Worm (Caenorhabditis elegans) whole organism, L4 larva: ENCODE measurements around the gene ddb-1.

Source experiments
- F49E8.2 ChIP-seq: sonication (generic microtip); optimal IDR thresholded peaks from 2 replicates; lab custom pipeline; 2016; ENCODE audit warnings: missing compliant biosample characterization, mild to moderate bottlenecking, missing genetic modification characterization, borderline replicate concordance
- T20F7.1 ChIP-seq: fragments of 200-800 bp; sonication (Bioruptor generic); optimal IDR thresholded peaks from 2 replicates; lab custom pipeline; 2018; ENCODE audit warnings: mild to moderate bottlenecking, missing genetic modification characterization, missing compliant biosample characterization
- T26A8.4 ChIP-seq: fragments of 200-800 bp; sonication (Bioruptor generic); IDR thresholded peaks from 2 replicates; pipeline ENCODE4 v1.3.6; 2022; ENCODE audit warnings: missing genetic modification characterization, missing compliant biosample characterization
- Y75B8A.6 ChIP-seq: fragments of 200-800 bp; sonication (Bioruptor generic); IDR thresholded peaks from 2 replicates; pipeline ENCODE4 v1.3.6; 2022; ENCODE audit warnings: missing genetic modification reagents, missing genetic modification characterization, missing compliant biosample characterization
- aha-1 ChIP-seq: fragments of 150-350 bp; peaks from one replicate; lab custom pipeline; 2014; ENCODE audit warnings: missing biosample characterization, missing genetic modification characterization
- ctbp-1 ChIP-seq: fragments of 200-800 bp; sonication (Bioruptor generic); IDR thresholded peaks from 2 replicates; pipeline ENCODE4 v1.3.6; 2022; ENCODE audit warnings: missing genetic modification reagents, missing genetic modification characterization, missing compliant biosample characterization
- daf-16 ChIP-seq, 3 experiments: sonication (generic microtip); optimal IDR thresholded peaks; 2 replicates each; lab custom pipeline; 2016 to 2017; ENCODE audit warnings: missing genetic modification characterization in 3 of 3, missing genetic modification reagents in 3 of 3, mild to moderate bottlenecking in 2 of 3, missing compliant biosample characterization in 2 of 3, missing biosample characterization in 1 of 3, moderate library complexity in 1 of 3
- daf-8 ChIP-seq: fragments of 200-800 bp; sonication (Bioruptor generic); IDR thresholded peaks from 2 replicates; pipeline ENCODE4 v1.3.6; 2022; ENCODE audit warnings: missing genetic modification characterization, missing compliant biosample characterization
- dmd-9 ChIP-seq: fragments of 200-800 bp; sonication (Bioruptor generic); IDR thresholded peaks from 2 replicates; pipeline ENCODE4 v1.3.6; 2022; ENCODE audit warnings: missing genetic modification reagents, missing genetic modification characterization, missing compliant biosample characterization
- dpl-1 ChIP-seq: fragments of 150-350 bp; optimal IDR thresholded peaks from 2 replicates; lab custom pipeline; 2014; ENCODE audit warnings: missing biosample characterization, missing genetic modification reagents, missing genetic modification characterization
- duxl-1 ChIP-seq: sonication (generic microtip); optimal IDR thresholded peaks from 2 replicates; lab custom pipeline; 2016; ENCODE audit warnings: mild to moderate bottlenecking, missing genetic modification characterization, moderate library complexity, missing compliant biosample characterization; ENCODE audit not compliant: poor library complexity
- dve-1 ChIP-seq: sonication (generic microtip); optimal IDR thresholded peaks from 2 replicates; lab custom pipeline; 2017; ENCODE audit warnings: antibody characterized with exemption, mild to moderate bottlenecking, missing genetic modification characterization, missing compliant biosample characterization; ENCODE audit not compliant: insufficient read depth
- fos-1 ChIP-seq: fragments of 150-350 bp; optimal IDR thresholded peaks from 2 replicates; lab custom pipeline; 2014; ENCODE audit warnings: missing biosample characterization, missing genetic modification characterization
- gei-8 ChIP-seq: fragments of 200-800 bp; sonication (Bioruptor generic); optimal IDR thresholded peaks from 2 replicates; lab custom pipeline; 2018; ENCODE audit warnings: mild to moderate bottlenecking, missing genetic modification characterization, missing compliant biosample characterization
- hif-1 ChIP-seq, 2 experiments: sonication (generic microtip); optimal IDR thresholded peaks; 2 replicates each; lab custom pipeline; 2016 to 2017; ENCODE audit warnings: missing compliant biosample characterization in 2 of 2, missing genetic modification characterization in 2 of 2, missing genetic modification reagents in 2 of 2, missing genotype in 2 of 2, mild to moderate bottlenecking in 1 of 2
- hmg-1.1 ChIP-seq: fragments of 200-800 bp; sonication (Bioruptor generic); IDR thresholded peaks from 2 replicates; pipeline ENCODE4 v1.3.6; 2022; ENCODE audit warnings: missing genetic modification reagents, missing genetic modification characterization, missing compliant biosample characterization
- lin-38 ChIP-seq: fragments of 200-800 bp; sonication (Bioruptor generic); IDR thresholded peaks from 2 replicates; pipeline ENCODE4 v1.3.6; 2022; ENCODE audit warnings: missing genetic modification reagents, missing genetic modification characterization, missing compliant biosample characterization
- lir-3 ChIP-seq: sonication (generic microtip); optimal IDR thresholded peaks from 2 replicates; lab custom pipeline; 2016; ENCODE audit warnings: mild to moderate bottlenecking, missing genetic modification characterization, missing compliant biosample characterization
- lsy-2 ChIP-seq, 2 experiments: fragments of 150-350 bp in 1 of 2; sonication (generic microtip) in 1 of 2; optimal IDR thresholded peaks; 2 replicates each; lab custom pipeline; 2014 to 2017; ENCODE audit warnings: missing biosample characterization in 2 of 2, missing genetic modification characterization in 2 of 2
- madf-9 ChIP-seq: fragments of 200-800 bp; sonication (Bioruptor generic); conservative IDR thresholded peaks from 2 replicates; pipeline ENCODE4 v1.3.6; 2022; ENCODE audit warnings: missing genetic modification reagents, missing genetic modification characterization, missing compliant biosample characterization
- mep-1 ChIP-seq: fragments of 150-350 bp; sonication (generic microtip); optimal IDR thresholded peaks from 3 replicates; lab custom pipeline; 2014; ENCODE audit warnings: missing biosample characterization, missing genetic modification characterization
- mes-2 ChIP-seq: sonication (generic microtip); optimal IDR thresholded peaks from 2 replicates; lab custom pipeline; 2016; ENCODE audit warnings: missing genotype, mild to moderate bottlenecking, missing genetic modification characterization, missing compliant biosample characterization; ENCODE audit not compliant: poor library complexity, severe bottlenecking
- mxl-2 ChIP-seq: fragments of 200-800 bp; sonication (Bioruptor generic); conservative IDR thresholded peaks from 2 replicates; pipeline ENCODE4 v1.3.6; 2022; ENCODE audit warnings: missing genetic modification reagents, missing genetic modification characterization, missing compliant biosample characterization
- nhr-237 ChIP-seq: sonication (generic microtip); optimal IDR thresholded peaks from 2 replicates; lab custom pipeline; 2017; ENCODE audit warnings: missing biosample characterization, missing genetic modification characterization
- nhr-25 ChIP-seq: sonication (generic microtip); optimal IDR thresholded peaks from 2 replicates; lab custom pipeline; 2017; ENCODE audit warnings: missing genetic modification characterization, mild to moderate bottlenecking, missing compliant biosample characterization, antibody characterized with exemption, moderate library complexity, borderline replicate concordance; ENCODE audit not compliant: insufficient read depth
- nhr-28 ChIP-seq: fragments of 150-350 bp; optimal IDR thresholded peaks from 2 replicates; lab custom pipeline; 2014; ENCODE audit warnings: missing biosample characterization, missing genetic modification characterization
- nhr-6 ChIP-seq: fragments of 150-350 bp; optimal IDR thresholded peaks from 2 replicates; lab custom pipeline; 2014; ENCODE audit warnings: missing biosample characterization, missing genetic modification characterization
- set-16 ChIP-seq: fragments of 200-800 bp; sonication (Bioruptor generic); IDR thresholded peaks from 2 replicates; pipeline ENCODE4 v1.3.6; 2022; ENCODE audit warnings: missing genetic modification reagents, missing genetic modification characterization, missing compliant biosample characterization
- skn-1 ChIP-seq: fragments of 150-350 bp; optimal IDR thresholded peaks from 2 replicates; lab custom pipeline; 2014; ENCODE audit warnings: missing biosample characterization, missing genetic modification characterization
- snpc-1.2 ChIP-seq: fragments of 200-800 bp; sonication (Bioruptor generic); IDR thresholded peaks from 2 replicates; pipeline ENCODE4 v1.3.6; 2022; ENCODE audit warnings: missing genetic modification reagents, missing genetic modification characterization, missing compliant biosample characterization
- spr-1 ChIP-seq: sonication (generic microtip); optimal IDR thresholded peaks from 2 replicates; lab custom pipeline; 2016; ENCODE audit warnings: mild to moderate bottlenecking, missing genetic modification characterization, missing compliant biosample characterization
- unc-62 ChIP-seq, 3 experiments: fragments of 150-350 bp in 1 of 3; sonication (generic microtip); optimal IDR thresholded peaks in 2 of 3; peaks in 1 of 3; 1 replicate in 1 of 3; 2 replicates in 2 of 3; lab custom pipeline; 2014 to 2017; ENCODE audit warnings: missing biosample characterization in 3 of 3, missing genetic modification characterization in 3 of 3, missing genetic modification reagents in 3 of 3, missing genotype in 1 of 3
- zfp-2 ChIP-seq: sonication (generic microtip); optimal IDR thresholded peaks from 2 replicates; lab custom pipeline; 2016; ENCODE audit warnings: mild to moderate bottlenecking, missing genetic modification characterization, missing compliant biosample characterization

Gene ddb-1

ce11 chrIV:12124314-12125084, 3.5 kb upstream of the ddb-1 start, which contains the start of gene dhhc-6:
TSS of gene dhhc-6 (plus strand) at chrIV:12124952.
- TF ChIP-seq snpc-1.2 (peak; percentile 31; the same call in 1 of the 2 replicates), lin-38 (GFP tag; lab: Robert Waterston, UW) (peak; percentile 44), mep-1 (tag; lab: Kevin White, UChicago) (peak; percentile 30), T26A8.4 (GFP tag; lab: Robert Waterston, UW) (no peak), nhr-25 (tag; lab: Kevin White, UChicago) (no peak), set-16 (GFP tag; lab: Robert Waterston, UW) (peak; percentile 75)

DNA sequence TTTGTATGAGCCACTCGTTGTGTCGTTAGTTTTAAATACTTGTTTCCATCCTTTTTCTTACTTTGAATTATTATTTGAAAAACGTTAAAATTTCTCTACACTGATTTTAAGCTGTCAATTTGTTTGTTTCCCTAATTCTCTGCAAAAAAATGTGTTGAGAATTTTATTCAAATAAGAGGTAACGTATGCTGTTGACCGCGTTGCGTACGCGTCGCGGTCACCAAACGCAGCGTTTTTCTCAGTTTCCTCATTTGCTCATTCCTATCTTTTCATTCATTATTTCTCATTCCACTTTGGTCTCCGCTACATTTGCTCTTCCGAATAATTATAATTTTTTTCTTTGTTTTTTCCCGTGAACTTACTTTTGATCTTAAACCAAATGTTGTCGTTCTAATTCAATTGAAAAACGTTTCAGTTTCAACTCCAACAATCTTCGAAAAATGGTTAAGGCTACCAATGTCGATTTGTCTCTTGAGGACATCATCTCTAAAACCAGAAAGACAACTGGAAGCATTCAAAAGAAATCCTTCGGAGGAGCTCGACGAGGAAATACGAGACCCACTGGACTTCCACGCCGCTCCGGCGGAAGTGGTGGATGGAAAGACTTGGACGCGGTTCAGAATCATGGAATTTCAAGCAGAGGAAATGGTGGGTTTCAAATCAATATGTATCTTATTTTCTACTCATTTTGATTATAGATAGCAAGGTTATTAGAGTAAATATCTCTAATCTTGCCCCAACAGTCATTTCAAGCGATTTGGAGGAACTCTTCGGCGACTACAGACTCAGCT, 2.1 kb upstream of the ddb-1 start, which contains the start of gene aly-3:
Gene aly-3 (plus strand): TSS at position 409 of the 791 bp plus-strand sequence.
- TF ChIP-seq zfp-2 (tag; lab: Kevin White, UChicago) = no peak
- no peak for TF ChIP-seq hif-1 (tag; optimal IDR thresholded peaks at IDR 0.05; lab: Kevin White, UChicago)
- no peak for TF ChIP-seq nhr-6 (tag; lab: Kevin White, UChicago)
- TF ChIP-seq Y75B8A.6 (GFP tag; lab: Robert Waterston, UW) = no peak
- peak; percentile 92 for TF ChIP-seq aha-1 (tag; lab: Kevin White, UChicago)
- TF ChIP-seq lin-38 (GFP tag; lab: Robert Waterston, UW) = peak; percentile 49; the same call in 1 of the 2 replicates
- TF ChIP-seq skn-1 (tag; lab: Kevin White, UChicago) = no peak
- no peak for TF ChIP-seq madf-9
- peak; percentile 12 for TF ChIP-seq dpl-1
- no peak for TF ChIP-seq gei-8 (GFP tag; lab: Kevin White, UChicago)
- no peak for TF ChIP-seq T26A8.4 (GFP tag; lab: Robert Waterston, UW)
- TF ChIP-seq duxl-1 (tag; lab: Kevin White, UChicago) = no peak
- no peak for TF ChIP-seq mxl-2 (GFP tag; lab: Robert Waterston, UW)
- no peak for TF ChIP-seq daf-16 (GFP tag; optimal IDR thresholded peaks at IDR 0.05; lab: Kevin White, UChicago)
- TF ChIP-seq daf-16 (tag; optimal IDR thresholded peaks at IDR 0.05; lab: Kevin White, UChicago) = peak; percentile 44
- TF ChIP-seq nhr-237 (tag; lab: Kevin White, UChicago) = no peak
- no peak for TF ChIP-seq T20F7.1
- no peak for TF ChIP-seq hmg-1.1 (GFP tag; lab: Robert Waterston, UW)
- no peak for TF ChIP-seq ctbp-1 (GFP tag; lab: Robert Waterston, UW)
- TF ChIP-seq F49E8.2 (tag; lab: Kevin White, UChicago) = no peak
- no peak for TF ChIP-seq spr-1 (tag; lab: Kevin White, UChicago)
- TF ChIP-seq mes-2 = peak; percentile 64
- peak in 1 of 2 experiments; percentile 57 for TF ChIP-seq lsy-2 (tag; optimal IDR thresholded peaks at IDR 0.05; lab: Kevin White, UChicago)
- peak in 1 of 2 experiments; percentile 39 for TF ChIP-seq unc-62 (GFP tag; optimal IDR thresholded peaks at IDR 0.05 in 1 of 2; lab: Kevin White, UChicago)
- TF ChIP-seq unc-62 (tag; optimal IDR thresholded peaks at IDR 0.05; lab: Kevin White, UChicago) = no peak
- TF ChIP-seq dve-1 (tag; lab: Kevin White, UChicago) = peak; percentile 39
- peak; percentile 47 for TF ChIP-seq mep-1 (tag; lab: Kevin White, UChicago)
- no peak for TF ChIP-seq nhr-28 (tag; lab: Kevin White, UChicago)

DNA sequence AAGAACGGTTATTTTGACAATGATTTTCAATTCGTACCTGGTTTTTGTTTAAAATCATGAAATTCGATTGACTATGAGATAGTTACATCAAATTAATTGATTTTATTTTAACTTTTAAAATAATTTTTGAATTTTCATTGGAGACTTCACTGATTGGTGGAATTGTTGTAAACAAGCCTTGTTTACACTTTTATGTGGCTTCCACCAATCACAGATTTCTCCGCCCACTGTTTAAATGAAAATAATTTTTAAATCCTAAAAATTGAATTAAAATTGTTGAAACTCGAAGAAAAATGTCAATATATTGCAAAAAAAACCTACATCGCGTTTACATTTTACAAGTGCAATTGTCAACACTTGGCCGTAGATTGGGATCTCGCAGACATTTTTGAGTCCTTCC, 429 bp downstream of the ddb-1 start:
- no peak for TF ChIP-seq fos-1 (tag; lab: Kevin White, UChicago)
- no peak for TF ChIP-seq daf-8 (GFP tag; lab: Robert Waterston, UW)
- TF ChIP-seq lir-3 = no peak
- TF ChIP-seq dmd-9 (GFP tag; lab: Robert Waterston, UW) = no peak
- peak; percentile 79 for TF ChIP-seq aha-1 (tag; lab: Kevin White, UChicago)
